Worm (Caenorhabditis elegans): ENCODE results near the gene cyp-33D3.

ce11 chrV:18819643-18820042 lies 17.4 kb downstream of the cyp-33D3 start, which contains the start of gene ncs-5:
- TF ChIP-seq ztf-29 (GFP tag; IDR thresholded peaks at IDR 0.05) (no peak), tab-1 (GFP tag; IDR thresholded peaks at IDR 0.05) (no peak), flt-1 (GFP tag; IDR thresholded peaks at IDR 0.05) (no peak), ref-1 (GFP tag; conservative IDR thresholded peaks at IDR 0.05) (no peak)
